Fruit fly (Drosophila melanogaster) whole organism, embryonic: ENCODE data around the gene CG14971.

ENCODE experiments used
- Adf1 ChIP-seq: fragments of 200-800 bp; sonication (Bioruptor generic); IDR thresholded peaks from 2 replicates; pipeline ENCODE4 v1.3.6; 2022; ENCODE audit warnings: missing biosample characterization, missing genetic modification characterization
- Awh ChIP-seq: fragments of 200-800 bp; sonication (Bioruptor generic); IDR thresholded peaks from 2 replicates; pipeline ENCODE4, ENCODE4 v1.3.6; 2022; ENCODE audit warnings: missing biosample characterization, missing genetic modification characterization
- CG10366 ChIP-seq: fragments of 200-800 bp; sonication (Bioruptor generic); IDR thresholded peaks from 2 replicates; pipeline ENCODE4 v1.3.6; 2022; ENCODE audit warnings: missing biosample characterization, missing genetic modification characterization
- CG10979 ChIP-seq: fragments of 200-800 bp; sonication (Bioruptor generic); optimal IDR thresholded peaks from 2 replicates; lab custom pipeline; 2018; ENCODE audit warnings: missing biosample characterization, mild to moderate bottlenecking, missing genetic modification characterization, moderate library complexity
- CG11504 ChIP-seq: fragments of 200-800 bp; sonication (Bioruptor generic); optimal IDR thresholded peaks from 3 replicates; lab custom pipeline; 2019; ENCODE audit warnings: missing biosample characterization, mild to moderate bottlenecking, missing genetic modification characterization, moderate library complexity
- CG12104 ChIP-seq: fragments of 200-800 bp; sonication (Bioruptor generic); optimal IDR thresholded peaks from 3 replicates; lab custom pipeline; 2016; ENCODE audit warnings: missing biosample characterization, missing genetic modification characterization
- CG12769 ChIP-seq: fragments of 200-800 bp; sonication (Bioruptor generic); optimal IDR thresholded peaks from 2 replicates; lab custom pipeline; 2019; ENCODE audit warnings: missing biosample characterization, mild to moderate bottlenecking, missing genetic modification characterization, moderate library complexity
- CG14014 ChIP-seq: fragments of 200-800 bp; sonication (Bioruptor generic); IDR thresholded peaks from 2 replicates; pipeline ENCODE4 v1.3.6; 2022; ENCODE audit warnings: missing biosample characterization, missing genetic modification characterization
- CG1602 ChIP-seq: fragments of 200-800 bp; sonication (Bioruptor generic); optimal IDR thresholded peaks from 3 replicates; lab custom pipeline; 2016; ENCODE audit warnings: missing biosample characterization, missing genetic modification characterization
- CG17359 ChIP-seq: fragments of 200-800 bp; sonication (Bioruptor generic); optimal IDR thresholded peaks from 3 replicates; lab custom pipeline; 2018; ENCODE audit warnings: missing biosample characterization, mild to moderate bottlenecking, missing genetic modification characterization, moderate library complexity
- CG18476 ChIP-seq: fragments of 200-800 bp; sonication (Bioruptor generic); optimal IDR thresholded peaks from 2 replicates; lab custom pipeline; 2016; ENCODE audit warnings: missing biosample characterization, mild to moderate bottlenecking, missing genetic modification characterization
- CG30403 ChIP-seq: fragments of 200-800 bp; sonication (Bioruptor generic); optimal IDR thresholded peaks from 3 replicates; lab custom pipeline; 2016; ENCODE audit warnings: missing biosample characterization, missing genetic modification characterization
- CG30431 ChIP-seq: fragments of 200-800 bp; sonication (Bioruptor generic); optimal IDR thresholded peaks from 2 replicates; lab custom pipeline; 2017; ENCODE audit warnings: missing biosample characterization, missing genetic modification characterization
- CG31224 ChIP-seq: fragments of 200-800 bp; sonication (Bioruptor generic); IDR thresholded peaks from 2 replicates; pipeline ENCODE4 v1.3.6; 2022; ENCODE audit warnings: missing biosample characterization, missing genetic modification characterization
- CG5245 ChIP-seq: fragments of 200-800 bp; sonication (Bioruptor generic); optimal IDR thresholded peaks from 3 replicates; lab custom pipeline; 2016; ENCODE audit warnings: missing biosample characterization, missing genetic modification characterization
- CG6689 ChIP-seq: fragments of 200-800 bp; sonication (Bioruptor generic); IDR thresholded peaks from 2 replicates; pipeline ENCODE4 v1.3.6; 2022; ENCODE audit warnings: missing biosample characterization, missing genetic modification characterization
- CG6854 ChIP-seq: fragments of 200-800 bp; sonication (Bioruptor generic); optimal IDR thresholded peaks from 3 replicates; lab custom pipeline; 2017; ENCODE audit warnings: missing biosample characterization, mild to moderate bottlenecking, missing genetic modification characterization
- CG7357 ChIP-seq: fragments of 200-800 bp; sonication (Bioruptor generic); IDR thresholded peaks from 3 replicates; pipeline ENCODE4 v1.3.6; 2022; ENCODE audit warnings: missing biosample characterization, missing genetic modification characterization
- CoRest ChIP-seq: fragments of 200-800 bp; sonication (Bioruptor generic); optimal IDR thresholded peaks from 3 replicates; lab custom pipeline; 2018; ENCODE audit warnings: missing biosample characterization, mild to moderate bottlenecking, missing genetic modification characterization, moderate library complexity
- Deaf1 ChIP-seq: fragments of 200-800 bp; optimal IDR thresholded peaks from 3 replicates; lab custom pipeline; 2019; ENCODE audit warnings: missing biosample characterization, mild to moderate bottlenecking, missing genetic modification characterization, moderate library complexity
- Doc2 ChIP-seq: fragments of 200-800 bp; sonication (Bioruptor generic); IDR thresholded peaks from 2 replicates; pipeline ENCODE4 v1.3.6; 2022; ENCODE audit warnings: missing biosample characterization, missing genetic modification characterization
- Drgx ChIP-seq: fragments of 200-800 bp; sonication (Bioruptor generic); IDR thresholded peaks from 2 replicates; pipeline ENCODE4 v1.3.6; 2022; ENCODE audit warnings: missing biosample characterization, missing genetic modification characterization
- Gug ChIP-seq: fragments of 200-800 bp; sonication (Bioruptor generic); IDR thresholded peaks from 4 replicates; pipeline ENCODE4 v1.3.6; 2022; ENCODE audit warnings: missing biosample characterization, missing genetic modification characterization
- HLH3B ChIP-seq: fragments of 200-800 bp; sonication (Bioruptor generic); IDR thresholded peaks from 2 replicates; pipeline ENCODE4 v1.3.6; 2022; ENCODE audit warnings: missing biosample characterization, missing genetic modification characterization
- Hr51 ChIP-seq, 2 experiments: fragments of 200-800 bp; sonication (Bioruptor generic); optimal IDR thresholded peaks; 2 replicates in 1 of 2; 3 replicates in 1 of 2; lab custom pipeline; 2016 to 2018; ENCODE audit warnings: missing biosample characterization in 2 of 2, missing genetic modification characterization in 2 of 2, mild to moderate bottlenecking in 1 of 2, moderate library complexity in 1 of 2
- Hsf ChIP-seq: fragments of 200-800 bp; sonication (Bioruptor generic); optimal IDR thresholded peaks from 3 replicates; lab custom pipeline; 2016; ENCODE audit warnings: missing biosample characterization, missing genetic modification characterization
- Nf-YC ChIP-seq: fragments of 200-800 bp; optimal IDR thresholded peaks from 3 replicates; lab custom pipeline; 2019; ENCODE audit warnings: missing biosample characterization, mild to moderate bottlenecking, missing genetic modification characterization, moderate library complexity
- Oaz ChIP-seq: fragments of 200-800 bp; sonication (Bioruptor generic); IDR thresholded peaks from 2 replicates; pipeline ENCODE4 v1.3.6; 2022; ENCODE audit warnings: missing biosample characterization, missing genetic modification characterization
- Poxn ChIP-seq: fragments of 200-800 bp; sonication (Bioruptor generic); IDR thresholded peaks from 2 replicates; pipeline ENCODE4 v1.3.6; 2022; ENCODE audit warnings: missing biosample characterization, missing genetic modification characterization
- Six4 ChIP-seq: fragments of 200-800 bp; sonication (Bioruptor generic); optimal IDR thresholded peaks from 2 replicates; lab custom pipeline; 2016; ENCODE audit warnings: missing biosample characterization, missing genetic modification characterization
- Ssrp ChIP-seq: fragments of 200-800 bp; sonication (Bioruptor generic); optimal IDR thresholded peaks from 2 replicates; lab custom pipeline; 2018; ENCODE audit warnings: missing biosample characterization, mild to moderate bottlenecking, missing genetic modification characterization, moderate library complexity
- Vsx1 ChIP-seq: fragments of 200-800 bp; sonication (Bioruptor generic); optimal IDR thresholded peaks from 2 replicates; lab custom pipeline; 2017; ENCODE audit warnings: missing biosample characterization, mild to moderate bottlenecking, missing genetic modification characterization, missing genetic modification reagents
- Xrp1 ChIP-seq: fragments of 200-800 bp; sonication (Bioruptor generic); IDR thresholded peaks from 2 replicates; pipeline ENCODE4 v1.3.6; 2022; ENCODE audit warnings: missing biosample characterization, missing genetic modification characterization
- br ChIP-seq: fragments of >200 bp; optimal IDR thresholded peaks from 2 replicates; lab custom pipeline; 2017
- chinmo ChIP-seq: fragments of 200-800 bp; sonication (Bioruptor generic); IDR thresholded peaks from 4 replicates; pipeline ENCODE4 v1.3.6; 2022; ENCODE audit warnings: missing biosample characterization, missing genetic modification characterization; ENCODE audit not compliant: partially characterized antibody
- croc ChIP-seq: fragments of 200-800 bp; sonication (Bioruptor generic); conservative IDR thresholded peaks from 3 replicates; pipeline ENCODE4 v1.3.6; 2022; ENCODE audit warnings: missing biosample characterization, missing genetic modification characterization
- fd96Cb ChIP-seq: fragments of 200-800 bp; sonication (Bioruptor generic); optimal IDR thresholded peaks from 2 replicates; lab custom pipeline; 2018; ENCODE audit warnings: missing biosample characterization, mild to moderate bottlenecking, missing genetic modification characterization, moderate library complexity
- gt ChIP-seq: fragments of 200-800 bp; sonication (Bioruptor generic); IDR thresholded peaks from 2 replicates; pipeline ENCODE4 v1.3.6; 2022; ENCODE audit warnings: missing biosample characterization, missing genetic modification characterization
- ken ChIP-seq: fragments of 200-800 bp; sonication (Bioruptor generic); IDR thresholded peaks from 3 replicates; pipeline ENCODE4 v1.3.6; 2022; ENCODE audit warnings: missing biosample characterization, missing genetic modification characterization
- lmd ChIP-seq: fragments of 200-800 bp; sonication (Bioruptor generic); IDR thresholded peaks from 2 replicates; pipeline ENCODE4 v1.3.6; 2022; ENCODE audit warnings: missing biosample characterization, missing genetic modification characterization
- prd ChIP-seq, 3 experiments: fragments of >200 bp in 2 of 3; fragments of 200-800 bp in 1 of 3; sonication (Bioruptor generic) in 1 of 3; optimal IDR thresholded peaks in 2 of 3; IDR thresholded peaks in 1 of 3; 2 replicates in 2 of 3; 3 replicates in 1 of 3; pipeline versions ENCODE4 v1.3.6 to Lab custom; 2017 to 2022; ENCODE audit warnings: missing biosample characterization in 1 of 3, missing genetic modification characterization in 1 of 3
- row ChIP-seq: fragments of 200-800 bp; sonication (Bioruptor generic); IDR thresholded peaks from 3 replicates; pipeline ENCODE4 v1.3.6; 2022; ENCODE audit warnings: missing biosample characterization, missing genetic modification characterization
- scrt ChIP-seq: fragments of 200-800 bp; sonication (Bioruptor generic); optimal IDR thresholded peaks from 2 replicates; lab custom pipeline; 2018; ENCODE audit warnings: missing biosample characterization, mild to moderate bottlenecking, missing genetic modification characterization, moderate library complexity
- sens ChIP-seq: fragments of 200-800 bp; sonication (Bioruptor generic); peaks from one replicate; lab custom pipeline; 2016; ENCODE audit warnings: missing biosample characterization, missing genetic modification characterization
- slp2 ChIP-seq: fragments of 200-800 bp; sonication (Bioruptor generic); optimal IDR thresholded peaks from 2 replicates; lab custom pipeline; 2016; ENCODE audit warnings: missing biosample characterization, missing genetic modification characterization
- ssp ChIP-seq: fragments of 200-800 bp; sonication (Bioruptor generic); IDR thresholded peaks from 2 replicates; pipeline ENCODE4 v1.3.6; 2022; ENCODE audit warnings: missing biosample characterization, missing genetic modification characterization
- ttk ChIP-seq: fragments of 200-800 bp; sonication (Bioruptor generic); IDR thresholded peaks from 2 replicates; pipeline ENCODE4 v2.1.2; 2022; ENCODE audit warnings: missing biosample characterization, missing genetic modification characterization
- tx ChIP-seq: fragments of 200-800 bp; sonication (Bioruptor generic); optimal IDR thresholded peaks from 2 replicates; lab custom pipeline; 2016; ENCODE audit warnings: missing biosample characterization, missing genetic modification characterization
- zf30C ChIP-seq: fragments of 200-800 bp; sonication (Bioruptor generic); optimal IDR thresholded peaks from 3 replicates; lab custom pipeline; 2018; ENCODE audit warnings: missing biosample characterization, mild to moderate bottlenecking, missing genetic modification characterization

The CG14971 gene

DNA sequence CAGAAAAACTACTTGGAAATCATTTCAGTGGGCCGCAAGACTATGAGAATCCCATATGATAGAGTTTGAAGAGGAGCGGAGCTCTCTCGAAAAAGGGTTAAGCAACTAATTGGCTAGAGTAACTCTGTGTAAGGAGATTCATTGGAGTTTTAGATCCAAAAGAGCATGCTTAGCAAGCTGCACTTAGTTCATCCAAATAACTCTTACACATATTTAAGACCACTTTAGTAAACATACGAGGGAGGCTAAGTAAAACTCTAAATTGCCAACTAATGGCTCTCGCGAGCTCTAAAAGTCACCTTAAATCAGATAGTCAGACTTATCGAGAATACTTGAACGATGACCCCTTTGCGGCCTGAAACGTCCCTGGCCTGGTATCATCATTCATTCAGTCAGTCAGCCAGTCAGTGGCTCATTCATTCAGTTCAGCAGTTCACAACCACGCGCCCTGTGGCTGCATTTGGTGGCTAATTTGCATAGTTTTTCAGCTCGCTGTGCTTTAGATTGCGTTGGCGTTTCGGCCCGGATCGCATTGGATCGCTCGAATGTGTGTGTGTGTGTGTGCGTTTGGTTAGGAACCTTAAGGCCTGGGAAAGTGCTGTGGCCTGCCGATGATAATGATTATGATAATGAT is 16.1 kb downstream of the CG14971 start (continued):
- TF ChIP-seq chinmo (peak; percentile 67; the same call in 1 of the 4 replicates), CG6689 (GFP tag; lab: Robert Waterston, UW) (peak; percentile 60), CG10979 (peak; percentile 28), Hsf (GFP tag; lab: Kevin White, UChicago) (peak; percentile 5), Adf1 (GFP tag; lab: Robert Waterston, UW) (no peak), scrt (GFP tag; lab: Kevin White, UChicago) (no peak), CG7357 (GFP tag; lab: Robert Waterston, UW) (peak; percentile 42; the same call in 1 of the 3 replicates), Awh (GFP tag; lab: Robert Waterston, UW) (peak; percentile 29; the same call in 1 of the 2 replicates), fd96Cb (tag; lab: Kevin White, UChicago) (peak; percentile 24), Ssrp (tag; lab: Kevin White, UChicago) (peak; percentile 25), CG1602 (GFP tag; lab: Kevin White, UChicago) (no peak), Nf-YC (tag; lab: Kevin White, UChicago) (peak; percentile 3), Oaz (GFP tag; lab: Robert Waterston, UW) (no peak), Deaf1 (no peak), Hr51 (GFP tag; optimal IDR thresholded peaks at IDR 0.05; lab: Kevin White, UChicago) (peak in 1 of 2 experiments; percentile 27), CG12104 (GFP tag; lab: Kevin White, UChicago) (peak; percentile 1), Gug (GFP tag; lab: Robert Waterston, UW) (peak; percentile 45; the same call in 1 of the 4 replicates), zf30C (GFP tag; lab: Kevin White, UChicago) (no peak), CG11504 (peak; percentile 60), CG30431 (GFP tag; lab: Kevin White, UChicago) (no peak), ken (0 out of 3 replicates have a peak, but pooled peaks have one; percentile 48), row (GFP tag; lab: Robert Waterston, UW) (peak; percentile 68), CG10366 (peak; percentile 20; the same call in 1 of the 2 replicates), tx (GFP tag; lab: Kevin White, UChicago) (peak; percentile 1), CG6854 (no peak), CG12769 (tag; lab: Kevin White, UChicago) (peak; percentile 48), ssp (peak; percentile 53), CG17359 (tag; lab: Kevin White, UChicago) (peak; percentile 46), ttk (GFP tag; lab: Robert Waterston, UW) (0 out of 2 replicates have a peak, but pooled peaks have one; percentile 25), Vsx1 (GFP tag; lab: Kevin White, UChicago) (peak; percentile 14), lmd (GFP tag; lab: Robert Waterston, UW) (peak; percentile 71), Six4 (no peak), Xrp1 (GFP tag; lab: Robert Waterston, UW) (peak; percentile 7; the same call in 1 of the 2 replicates), Poxn (GFP tag; lab: Robert Waterston, UW) (no peak), croc (GFP tag; lab: Robert Waterston, UW) (peak; percentile 38; the same call in 1 of the 3 replicates), CG30403 (peak; percentile 34), gt (0 out of 2 replicates have a peak, but pooled peaks have one; percentile 17), slp2 (GFP tag; lab: Kevin White, UChicago) (no peak), CoRest (peak; percentile 38), HLH3B (peak; percentile 31; the same call in 1 of the 2 replicates), CG5245 (GFP tag; lab: Kevin White, UChicago) (no peak), CG14014 (0 out of 2 replicates have a peak, but pooled peaks have one; percentile 16), Drgx (0 out of 2 replicates have a peak, but pooled peaks have one; percentile 5), prd (optimal IDR thresholded peaks at IDR 0.05; lab: Kevin White, UChicago) (no peak), prd (GFP tag; IDR thresholded peaks at IDR 0.05; lab: Robert Waterston, UW) (peak; percentile 60; the same call in 1 of the 3 replicates), sens (GFP tag; lab: Kevin White, UChicago) (peak; percentile 69), br (lab: Kevin White, UChicago) (no peak), Doc2 (GFP tag; lab: Robert Waterston, UW) (no peak), CG18476 (no peak), CG31224 (peak; percentile 6; the same call in 1 of the 2 replicates)
